Worm (Caenorhabditis elegans) whole organism, late embryonic: ENCODE measurements around the gene E02H4.7.

Source experiments
- C08G9.2 ChIP-seq: sonication (generic microtip); optimal IDR thresholded peaks from 2 replicates; lab custom pipeline; 2016; ENCODE audit warnings: mild to moderate bottlenecking, missing genetic modification characterization, moderate library complexity, missing compliant biosample characterization
- C38D4.7 ChIP-seq: fragments of 200-800 bp; sonication (Bioruptor generic); optimal IDR thresholded peaks from 2 replicates; lab custom pipeline; 2018; ENCODE audit warnings: mild to moderate bottlenecking, missing genetic modification characterization, moderate library complexity, missing compliant biosample characterization
- K02D7.2 ChIP-seq: sonication (generic microtip); optimal IDR thresholded peaks from 2 replicates; lab custom pipeline; 2017; ENCODE audit warnings: mild to moderate bottlenecking, missing genetic modification characterization, missing compliant biosample characterization
- K09A11.1 ChIP-seq: sonication (generic microtip); optimal IDR thresholded peaks from 2 replicates; lab custom pipeline; 2017; ENCODE audit warnings: antibody characterized with exemption, mild to moderate bottlenecking, missing genetic modification characterization, missing compliant biosample characterization; ENCODE audit not compliant: insufficient read depth
- T23F11.4 ChIP-seq: fragments of 200-800 bp; sonication (Bioruptor generic); optimal IDR thresholded peaks from 2 replicates; lab custom pipeline; 2018; ENCODE audit warnings: mild to moderate bottlenecking, missing genetic modification characterization, missing compliant biosample characterization
- Y22D7AL.16 ChIP-seq: sonication (generic microtip); optimal IDR thresholded peaks from 2 replicates; lab custom pipeline; 2016; ENCODE audit warnings: missing genetic modification characterization, missing compliant biosample characterization
- ahr-1 ChIP-seq: sonication (generic microtip); optimal IDR thresholded peaks from 2 replicates; lab custom pipeline; 2016; ENCODE audit warnings: missing genetic modification characterization, missing compliant biosample characterization
- ceh-18 ChIP-seq: sonication (generic microtip); optimal IDR thresholded peaks from 2 replicates; lab custom pipeline; 2016; ENCODE audit warnings: missing genetic modification characterization, missing compliant biosample characterization
- ceh-19 ChIP-seq: fragments of 200-800 bp; sonication (Bioruptor generic); optimal IDR thresholded peaks from 2 replicates; lab custom pipeline; 2018; ENCODE audit warnings: mild to moderate bottlenecking, missing genetic modification characterization, missing compliant biosample characterization
- ceh-22 ChIP-seq: sonication (generic microtip); optimal IDR thresholded peaks from 2 replicates; lab custom pipeline; 2017; ENCODE audit warnings: missing biosample characterization, missing genetic modification characterization
- ceh-6 ChIP-seq: fragments of 200-800 bp; sonication (Bioruptor generic); optimal IDR thresholded peaks from 2 replicates; lab custom pipeline; 2018; ENCODE audit warnings: mild to moderate bottlenecking, missing genetic modification characterization, missing compliant biosample characterization
- ceh-9 ChIP-seq: sonication (generic microtip); optimal IDR thresholded peaks from 2 replicates; lab custom pipeline; 2016; ENCODE audit warnings: mild to moderate bottlenecking, missing genetic modification characterization, inconsistent platforms, missing compliant biosample characterization
- che-1 ChIP-seq: sonication (generic microtip); optimal IDR thresholded peaks from 2 replicates; lab custom pipeline; 2016; ENCODE audit warnings: mild to moderate bottlenecking, missing genetic modification characterization, missing compliant biosample characterization
- elt-2 ChIP-seq: sonication (generic microtip); optimal IDR thresholded peaks from 2 replicates; lab custom pipeline; 2016; ENCODE audit warnings: missing genetic modification reagents, missing genetic modification characterization, missing compliant biosample characterization
- elt-4 ChIP-seq: sonication (generic microtip); optimal IDR thresholded peaks from 2 replicates; lab custom pipeline; 2016; ENCODE audit warnings: missing genetic modification characterization, missing compliant biosample characterization
- eyg-1 ChIP-seq: sonication (generic microtip); optimal IDR thresholded peaks from 2 replicates; lab custom pipeline; 2016; ENCODE audit warnings: missing genotype, missing genetic modification characterization, missing compliant biosample characterization
- fax-1 ChIP-seq: sonication (generic microtip); optimal IDR thresholded peaks from 2 replicates; lab custom pipeline; 2016; ENCODE audit warnings: missing genotype, missing genetic modification characterization, missing compliant biosample characterization
- fkh-6 ChIP-seq: sonication (generic microtip); optimal IDR thresholded peaks from 2 replicates; lab custom pipeline; 2016; ENCODE audit warnings: missing genetic modification characterization, missing compliant biosample characterization
- gmeb-2 ChIP-seq: sonication (generic microtip); optimal IDR thresholded peaks from 2 replicates; lab custom pipeline; 2016; ENCODE audit warnings: missing genetic modification characterization, inconsistent platforms, missing compliant biosample characterization
- hlh-13 ChIP-seq: fragments of 200-800 bp; sonication (Bioruptor generic); optimal IDR thresholded peaks from 2 replicates; lab custom pipeline; 2018; ENCODE audit warnings: mild to moderate bottlenecking, missing genetic modification characterization, missing compliant biosample characterization
- hlh-15 ChIP-seq: sonication (generic microtip); optimal IDR thresholded peaks from 2 replicates; lab custom pipeline; 2016; ENCODE audit warnings: missing genetic modification characterization, missing compliant biosample characterization
- hlh-30 ChIP-seq: sonication (generic microtip); optimal IDR thresholded peaks from 2 replicates; lab custom pipeline; 2017; ENCODE audit warnings: antibody characterized with exemption, missing genetic modification characterization, missing compliant biosample characterization; ENCODE audit not compliant: insufficient read depth
- lin-11 ChIP-seq: fragments of 200-800 bp; sonication (Bioruptor generic); optimal IDR thresholded peaks from 2 replicates; lab custom pipeline; 2018; ENCODE audit warnings: mild to moderate bottlenecking, missing genetic modification characterization, missing compliant biosample characterization
- madf-2 ChIP-seq: sonication (generic microtip); optimal IDR thresholded peaks from 2 replicates; lab custom pipeline; 2017; ENCODE audit warnings: missing genetic modification characterization, missing compliant biosample characterization
- npax-4 ChIP-seq: sonication (generic microtip); optimal IDR thresholded peaks from 2 replicates; lab custom pipeline; 2016; ENCODE audit warnings: missing genetic modification characterization, missing compliant biosample characterization
- pag-3 ChIP-seq: sonication (generic microtip); optimal IDR thresholded peaks from 2 replicates; lab custom pipeline; 2016; ENCODE audit warnings: missing compliant biosample characterization, missing genetic modification characterization, borderline replicate concordance
- pat-9 ChIP-seq: fragments of 200-800 bp; sonication (Bioruptor generic); optimal IDR thresholded peaks from 2 replicates; lab custom pipeline; 2018; ENCODE audit warnings: mild to moderate bottlenecking, missing genetic modification characterization, moderate library complexity, missing compliant biosample characterization
- pax-1 ChIP-seq: fragments of 150-350 bp; optimal IDR thresholded peaks from 2 replicates; lab custom pipeline; 2014; ENCODE audit warnings: missing biosample characterization, missing genetic modification characterization
- pha-2 ChIP-seq: sonication (generic microtip); optimal IDR thresholded peaks from 2 replicates; lab custom pipeline; 2017; ENCODE audit warnings: mild to moderate bottlenecking, missing genetic modification characterization, missing compliant biosample characterization
- tbx-7 ChIP-seq: sonication (generic microtip); optimal IDR thresholded peaks from 2 replicates; lab custom pipeline; 2016; ENCODE audit warnings: missing genotype, missing genetic modification characterization, missing compliant biosample characterization
- ttx-3 ChIP-seq: sonication (generic microtip); optimal IDR thresholded peaks from 2 replicates; lab custom pipeline; 2016; ENCODE audit warnings: missing genetic modification reagents, missing genetic modification characterization, missing compliant biosample characterization
- unc-3 ChIP-seq, 2 experiments: fragments of 200-800 bp in 1 of 2; sonication (Bioruptor generic) in 1 of 2; sonication (generic microtip) in 1 of 2; conservative IDR thresholded peaks in 1 of 2; optimal IDR thresholded peaks in 1 of 2; 2 replicates each; pipeline versions ENCODE4 v1.3.6 to Lab custom; 2016 to 2022; ENCODE audit warnings: missing compliant biosample characterization in 2 of 2, missing genetic modification characterization in 2 of 2, missing genetic modification reagents in 1 of 2
- unc-42 ChIP-seq: sonication (generic microtip); optimal IDR thresholded peaks from 2 replicates; lab custom pipeline; 2016; ENCODE audit warnings: missing genotype, missing genetic modification characterization, missing compliant biosample characterization
- unc-55 ChIP-seq: sonication (generic microtip); optimal IDR thresholded peaks from 2 replicates; lab custom pipeline; 2017; ENCODE audit warnings: missing biosample characterization, missing genetic modification reagents, missing genetic modification characterization
- ztf-16 ChIP-seq: sonication (generic microtip); optimal IDR thresholded peaks from 2 replicates; lab custom pipeline; 2017; ENCODE audit warnings: missing genetic modification characterization, missing compliant biosample characterization

E02H4.7 gene

DNA sequence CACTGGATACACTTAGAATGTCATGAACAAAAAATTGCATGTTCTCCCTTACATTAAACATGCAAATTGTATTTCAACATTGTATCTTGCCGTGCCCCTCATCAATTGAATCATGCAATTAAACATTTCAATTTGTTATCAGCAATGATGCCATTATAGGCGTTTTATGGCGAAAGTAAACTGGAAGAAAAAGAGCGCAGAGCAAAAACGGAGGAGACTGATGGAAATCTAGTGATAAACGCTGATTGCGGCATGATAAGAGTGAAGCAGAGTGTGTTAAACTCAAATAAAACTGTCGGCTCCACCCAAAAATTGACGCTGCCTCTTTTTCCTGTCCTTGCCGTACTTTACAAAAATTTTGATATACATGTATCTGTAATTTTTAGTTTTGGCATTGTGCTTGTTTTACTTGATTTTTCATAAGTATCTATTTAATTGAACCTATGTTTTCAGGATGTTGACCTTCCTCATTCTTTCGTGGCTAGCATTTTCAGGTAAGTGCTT, 41.5 kb upstream of the E02H4.7 start, which contains the start of gene K06G5.1:
Gene K06G5.1, plus strand, starts transcription at position 454 of the 504 bp plus-strand sequence.
- TF ChIP-seq elt-2 (tag; lab: Kevin White, UChicago) (peak; percentile 85), pax-1 (no peak), pha-2 (tag; lab: Kevin White, UChicago) (no peak)

DNA sequence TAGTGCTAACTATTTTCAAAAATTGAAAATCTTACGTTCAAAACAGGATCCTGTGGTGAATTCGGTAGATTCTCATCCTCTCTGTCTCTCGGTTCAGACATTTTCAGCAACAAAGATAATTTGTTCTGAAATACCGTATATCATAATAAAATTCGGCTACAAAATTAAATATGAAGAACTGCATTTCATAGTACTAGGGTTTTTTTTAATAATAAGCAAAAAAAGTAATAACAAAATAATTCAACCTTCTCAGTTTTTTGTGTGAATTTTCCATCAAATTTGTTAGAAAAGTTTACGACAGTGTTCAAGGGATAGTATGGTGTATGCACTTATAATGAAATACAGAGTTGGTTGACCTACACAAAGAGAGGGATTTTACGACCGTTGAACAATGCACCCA, 32.9 kb upstream of the E02H4.7 start, which contains the start of gene K06G5.3:
Gene K06G5.3, minus strand, starts transcription at position 101 of the 400 bp plus-strand sequence.
- TF ChIP-seq npax-4 (tag; lab: Kevin White, UChicago): no peak
- no peak for TF ChIP-seq unc-42 (tag; lab: Kevin White, UChicago)
- no peak for TF ChIP-seq fax-1
- no peak for TF ChIP-seq Y22D7AL.16 (tag; lab: Kevin White, UChicago)
- TF ChIP-seq hlh-30 (tag; lab: Kevin White, UChicago): no peak
- TF ChIP-seq elt-4 (tag; lab: Kevin White, UChicago): no peak
- no peak for TF ChIP-seq K02D7.2 (tag; lab: Kevin White, UChicago)
- no peak for TF ChIP-seq C08G9.2 (tag; lab: Kevin White, UChicago)

DNA sequence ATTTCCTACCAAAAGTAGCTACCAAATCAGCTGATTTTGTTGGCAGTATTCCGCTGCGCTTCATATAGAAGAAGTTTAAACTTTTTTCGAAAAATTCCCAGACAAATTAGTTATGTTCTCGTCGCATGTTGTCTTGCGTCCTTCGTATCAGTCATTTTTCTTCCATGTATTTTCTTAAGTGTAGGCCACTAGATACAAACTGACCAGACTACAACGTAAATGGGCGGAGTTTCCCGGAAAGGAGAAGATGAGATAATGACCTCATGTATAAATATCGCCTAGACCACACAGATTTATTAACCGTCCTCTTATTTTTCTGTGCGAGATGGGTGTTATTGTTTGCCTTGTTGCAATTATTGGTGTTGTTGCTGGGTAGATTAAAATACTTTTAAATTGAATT, 30.8 kb upstream of the E02H4.7 start, which contains the start of gene cyp-13B2:
Gene cyp-13B2, plus strand, starts transcription at position 301 of the 400 bp plus-strand sequence.
- TF ChIP-seq eyg-1 (tag; lab: Kevin White, UChicago) (no peak), lin-11 (tag; lab: Kevin White, UChicago) (no peak), elt-4 (tag; lab: Kevin White, UChicago) (no peak), pha-2 (tag; lab: Kevin White, UChicago) (no peak), ceh-22 (tag; lab: Kevin White, UChicago) (no peak), tbx-7 (tag; lab: Kevin White, UChicago) (no peak), unc-42 (tag; lab: Kevin White, UChicago) (no peak), ceh-6 (GFP tag; lab: Kevin White, UChicago) (no peak), ceh-9 (tag; lab: Kevin White, UChicago) (no peak), gmeb-2 (no peak), hlh-15 (tag; lab: Kevin White, UChicago) (no peak), ztf-16 (no peak)

DNA sequence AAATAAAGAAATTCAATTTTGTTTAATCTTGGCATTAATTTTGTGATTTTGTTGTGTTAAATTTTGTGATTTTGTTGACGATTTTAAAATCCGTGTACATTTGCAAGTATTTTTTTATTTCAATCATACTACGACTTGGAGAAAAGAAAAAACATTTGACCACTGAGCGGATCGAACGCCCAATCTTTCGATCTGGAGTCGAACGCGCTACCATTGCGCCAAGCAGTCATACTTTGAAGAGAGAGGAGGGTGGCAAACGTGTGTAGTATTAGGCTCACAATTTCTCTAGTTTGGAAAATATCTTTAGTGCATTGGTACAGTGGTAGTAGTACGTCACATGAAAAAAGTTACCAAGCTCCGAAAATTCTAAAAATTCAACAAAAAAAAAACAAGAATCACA, 27.3 kb upstream of the E02H4.7 start:
- TF ChIP-seq unc-3 (GFP tag; conservative IDR thresholded peaks at IDR 0.05; lab: Robert Waterston, UW) (no peak), unc-3 (tag; optimal IDR thresholded peaks at IDR 0.05; lab: Kevin White, UChicago) (no peak), unc-55 (GFP tag; lab: Kevin White, UChicago) (no peak), T23F11.4 (GFP tag; lab: Kevin White, UChicago) (no peak), fkh-6 (tag; lab: Kevin White, UChicago) (no peak), hlh-13 (GFP tag; lab: Kevin White, UChicago) (no peak), madf-2 (tag; lab: Kevin White, UChicago) (no peak), K09A11.1 (tag; lab: Kevin White, UChicago) (no peak), hlh-15 (tag; lab: Kevin White, UChicago) (no peak), ceh-18 (tag; lab: Kevin White, UChicago) (no peak), ahr-1 (tag; lab: Kevin White, UChicago) (no peak), ttx-3 (tag; lab: Kevin White, UChicago) (no peak), che-1 (tag; lab: Kevin White, UChicago) (no peak), fax-1 (no peak), pag-3 (tag; lab: Kevin White, UChicago) (no peak)
- TF ChIP-seq, all 69 proteins: peak for 0

DNA sequence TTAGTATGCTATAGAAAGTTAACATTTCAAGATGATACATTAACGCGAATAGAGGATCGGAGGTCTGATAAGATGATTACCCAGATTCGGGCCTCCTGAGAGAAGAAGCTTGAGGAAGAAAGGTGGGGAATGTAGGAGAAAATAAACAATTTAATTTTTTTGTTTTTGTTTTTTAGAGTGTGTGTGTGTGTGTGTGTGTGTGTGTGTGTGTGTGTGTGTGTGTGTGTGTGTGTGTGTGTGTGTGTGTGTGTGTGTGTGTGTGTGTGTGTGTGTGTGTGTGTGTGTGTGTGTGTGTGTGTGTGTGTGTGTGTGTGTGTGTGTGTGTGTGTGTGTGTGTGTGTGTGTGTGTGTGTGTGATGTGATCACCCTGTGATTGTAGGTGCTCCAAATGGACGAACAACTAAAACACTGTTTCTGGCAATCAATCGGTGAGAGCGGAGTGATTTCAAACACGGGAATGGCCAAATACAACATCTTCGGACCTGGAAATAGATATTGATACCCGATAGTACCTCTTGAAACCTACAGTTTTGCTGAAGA, 26.7 kb upstream of the E02H4.7 start:
- peak; percentile 51 for TF ChIP-seq ceh-19
- peak; percentile 12 for TF ChIP-seq hlh-13 (GFP tag; lab: Kevin White, UChicago)
- TF ChIP-seq C38D4.7 (GFP tag; lab: Kevin White, UChicago): peak; percentile 55
- peak; percentile 4 for TF ChIP-seq lin-11 (tag; lab: Kevin White, UChicago)
- peak; percentile 17 for TF ChIP-seq che-1 (tag; lab: Kevin White, UChicago)
- TF ChIP-seq ceh-6 (GFP tag; lab: Kevin White, UChicago): peak; percentile 27
- peak; percentile 8 for TF ChIP-seq K02D7.2 (tag; lab: Kevin White, UChicago)
- TF ChIP-seq pat-9 (tag; lab: Kevin White, UChicago): peak; percentile 28
